Worm (Caenorhabditis elegans): Measurements from ENCODE around the gene paic-1.

The paic-1 gene

ce11 chrII:4376295-4377172, 4.2 kb upstream of the paic-1 start, which contains the start of gene ntl-2 (continued):
- peak; percentile 74 for TF ChIP-seq Y67H2A.10 (GFP tag; conservative IDR thresholded peaks at IDR 0.05)
- no peak for TF ChIP-seq hlh-26 (GFP tag; conservative IDR thresholded peaks at IDR 0.05)
- peak; percentile 65 for TF ChIP-seq F23B12.7 (tag; optimal IDR thresholded peaks at IDR 0.05; ENCODE audit: insufficient read depth)
- TF ChIP-seq ZK185.1 (tag; optimal IDR thresholded peaks at IDR 0.05; ENCODE audit: poor library complexity, severe bottlenecking) = peak; percentile 87
- peak; percentile 15 for TF ChIP-seq pha-4 (tag; optimal IDR thresholded peaks at IDR 0.05)
- peak; percentile 18 for TF ChIP-seq dpl-1 (GFP tag; optimal IDR thresholded peaks at IDR 0.05)
- no peak for TF ChIP-seq dpff-1 (tag; optimal IDR thresholded peaks at IDR 0.05)
- no peak for TF ChIP-seq hlh-12 (tag; optimal IDR thresholded peaks at IDR 0.05)
- no peak for TF ChIP-seq aptf-2 (GFP tag; conservative IDR thresholded peaks at IDR 0.05)
- peak; percentile 63; the same call in 1 of the 2 replicates for TF ChIP-seq hsf-1 (GFP tag; IDR thresholded peaks at IDR 0.05)
- peak; percentile 94 for TF ChIP-seq nhr-80 (tag; optimal IDR thresholded peaks at IDR 0.05)
- TF ChIP-seq mcd-1 (GFP tag; IDR thresholded peaks at IDR 0.05) = peak; percentile 97
- TF ChIP-seq attf-6 (GFP tag; IDR thresholded peaks at IDR 0.05) = no peak
- peak; percentile 87 for TF ChIP-seq tlf-1 (GFP tag; optimal IDR thresholded peaks at IDR 0.05)
- TF ChIP-seq ceh-40 (GFP tag; IDR thresholded peaks at IDR 0.05) = no peak
- TF ChIP-seq sdz-38 (tag; optimal IDR thresholded peaks at IDR 0.05) = no peak
- TF ChIP-seq D2030.7 (GFP tag; IDR thresholded peaks at IDR 0.05) = 0 out of 2 replicates have a peak, but pooled peaks have one; percentile 10
- TF ChIP-seq let-526 (GFP tag; IDR thresholded peaks at IDR 0.05) = peak; percentile 89
- no peak for TF ChIP-seq madf-3 (GFP tag; IDR thresholded peaks at IDR 0.05)
- TF ChIP-seq cebp-2 (GFP tag; IDR thresholded peaks at IDR 0.05) = 0 out of 2 replicates have a peak, but pooled peaks have one; percentile 40
- peak; percentile 74 for TF ChIP-seq lir-1 (GFP tag; conservative IDR thresholded peaks at IDR 0.05)
- peak; percentile 91 for TF ChIP-seq pbrm-1 (GFP tag; IDR thresholded peaks at IDR 0.05)
- TF ChIP-seq lsy-27 (tag; optimal IDR thresholded peaks at IDR 0.05; ENCODE audit: borderline replicate concordance, insufficient read depth) = no peak
- no peak for TF ChIP-seq him-1 (tag; optimal IDR thresholded peaks at IDR 0.05)
- TF ChIP-seq madf-10 (tag; optimal IDR thresholded peaks at IDR 0.05) = peak; percentile 75
- no peak for TF ChIP-seq hrde-1 (tag; optimal IDR thresholded peaks at IDR 0.05; ENCODE audit: borderline replicate concordance)
- TF ChIP-seq lin-26 (GFP tag; IDR thresholded peaks at IDR 0.05) = peak; percentile 48; the same call in 1 of the 2 replicates
- TF ChIP-seq bed-2 (GFP tag; IDR thresholded peaks at IDR 0.05) = 0 out of 2 replicates have a peak, but pooled peaks have one; percentile 35
- no peak for TF ChIP-seq tbx-9 (tag; optimal IDR thresholded peaks at IDR 0.05; ENCODE audit: borderline replicate concordance)
- TF ChIP-seq B0019.2 (GFP tag; conservative IDR thresholded peaks at IDR 0.05) = no peak
- peak; percentile 2 for TF ChIP-seq ztf-18 (tag; optimal IDR thresholded peaks at IDR 0.05)
- TF ChIP-seq F57C9.4 (tag; optimal IDR thresholded peaks at IDR 0.05) = peak; percentile 56
- TF ChIP-seq ceh-91 (GFP tag; IDR thresholded peaks at IDR 0.05) = 0 out of 2 replicates have a peak, but pooled peaks have one; percentile 13
- TF ChIP-seq athp-1 (tag; optimal IDR thresholded peaks at IDR 0.05) = peak; percentile 95
- no peak for TF ChIP-seq unc-130 (GFP tag; optimal IDR thresholded peaks at IDR 0.05)
- no peak; the same call in 1 of the 2 replicates for TF ChIP-seq egl-44 (GFP tag; IDR thresholded peaks at IDR 0.05)
- TF ChIP-seq F49E8.2 (tag; optimal IDR thresholded peaks at IDR 0.05; ENCODE audit: insufficient read depth) = no peak
- TF ChIP-seq zim-3 (tag; optimal IDR thresholded peaks at IDR 0.05) = peak; percentile 65
- peak; percentile 88 for TF ChIP-seq rcor-1 (GFP tag; IDR thresholded peaks at IDR 0.05)
- TF ChIP-seq madf-6 (GFP tag; IDR thresholded peaks at IDR 0.05) = peak; percentile 60; the same call in 1 of the 2 replicates
- peak; percentile 93 for TF ChIP-seq somi-1 (GFP tag; optimal IDR thresholded peaks at IDR 0.05)
- 0 out of 2 replicates have a peak, but pooled peaks have one; percentile 38 for TF ChIP-seq nfya-2 (GFP tag; IDR thresholded peaks at IDR 0.05)
- no peak for TF ChIP-seq F39B2.1 (GFP tag; IDR thresholded peaks at IDR 0.05)
- TF ChIP-seq let-607 (tag; optimal IDR thresholded peaks at IDR 0.05) = peak; percentile 75 to 81
- no peak for TF ChIP-seq ama-1 (optimal IDR thresholded peaks at IDR 0.05)
- TF ChIP-seq ama-1 (GFP tag; optimal IDR thresholded peaks at IDR 0.05) = no peak
